Fruit fly (Drosophila melanogaster) whole organism, embryonic: Measurements from ENCODE around the gene Acp76A.
A peak's percentile ranks its signal among the peaks of the same experiment; 100 is the strongest.

Source experiments
- Bdp1 ChIP-seq: fragments of 200-800 bp; sonication (Bioruptor generic); optimal IDR thresholded peaks from 3 replicates; lab custom pipeline; 2016; ENCODE audit warnings: missing biosample characterization, missing genetic modification characterization
- Blimp-1 ChIP-seq: fragments of 200-800 bp; sonication (Bioruptor generic); optimal IDR thresholded peaks from 3 replicates; lab custom pipeline; 2018; ENCODE audit warnings: missing biosample characterization, missing genetic modification characterization, mild to moderate bottlenecking, moderate library complexity, missing genetic modification reagents
- CG10209 ChIP-seq: fragments of 200-800 bp; sonication (Bioruptor generic); optimal IDR thresholded peaks from 3 replicates; lab custom pipeline; 2017; ENCODE audit warnings: missing biosample characterization, mild to moderate bottlenecking, missing genetic modification characterization, missing genetic modification reagents
- CG1024 ChIP-seq: fragments of 200-800 bp; sonication (Bioruptor generic); IDR thresholded peaks from 2 replicates; pipeline ENCODE4 v1.3.6; 2022; ENCODE audit warnings: missing biosample characterization, missing genetic modification characterization
- CG10431 ChIP-seq: fragments of 200-800 bp; sonication (Bioruptor generic); optimal IDR thresholded peaks from 3 replicates; lab custom pipeline; 2018; ENCODE audit warnings: missing biosample characterization, mild to moderate bottlenecking, missing genetic modification characterization
- CG10543 ChIP-seq: fragments of 200-800 bp; sonication (Bioruptor generic); optimal IDR thresholded peaks from 3 replicates; lab custom pipeline; 2017; ENCODE audit warnings: missing biosample characterization, mild to moderate bottlenecking, missing genetic modification characterization, moderate library complexity
- CG11456 ChIP-seq: fragments of 200-800 bp; sonication (Bioruptor generic); IDR thresholded peaks from 3 replicates; pipeline ENCODE4 v1.3.6; 2022; ENCODE audit warnings: missing biosample characterization, missing genetic modification characterization
- CG13894 ChIP-seq: fragments of 200-800 bp; sonication (Bioruptor generic); optimal IDR thresholded peaks from 3 replicates; lab custom pipeline; 2018; ENCODE audit warnings: missing biosample characterization, mild to moderate bottlenecking, missing genetic modification characterization, moderate library complexity
- CG15269 ChIP-seq: fragments of 200-800 bp; sonication (Bioruptor generic); optimal IDR thresholded peaks from 2 replicates; lab custom pipeline; 2018; ENCODE audit warnings: missing biosample characterization, mild to moderate bottlenecking, missing genetic modification characterization, moderate library complexity
- CG17361 ChIP-seq: fragments of 200-800 bp; sonication (Bioruptor generic); IDR thresholded peaks from 3 replicates; pipeline ENCODE4 v1.3.6; 2022; ENCODE audit warnings: missing biosample characterization, missing genetic modification characterization
- CG1832 ChIP-seq: fragments of 200-800 bp; sonication (Bioruptor generic); optimal IDR thresholded peaks from 2 replicates; lab custom pipeline; 2017; ENCODE audit warnings: missing biosample characterization, mild to moderate bottlenecking, missing genetic modification characterization, inconsistent platforms
- CG2678 ChIP-seq: fragments of 200-800 bp; sonication (Bioruptor generic); optimal IDR thresholded peaks from 3 replicates; lab custom pipeline; 2019; ENCODE audit warnings: missing biosample characterization, mild to moderate bottlenecking, missing genetic modification characterization, moderate library complexity
- CG31224 ChIP-seq: fragments of 200-800 bp; sonication (Bioruptor generic); IDR thresholded peaks from 2 replicates; pipeline ENCODE4 v1.3.6; 2022; ENCODE audit warnings: missing biosample characterization, missing genetic modification characterization
- CG3163 ChIP-seq: fragments of 200-800 bp; sonication (Bioruptor generic); optimal IDR thresholded peaks from 3 replicates; lab custom pipeline; 2016; ENCODE audit warnings: missing biosample characterization, missing genetic modification characterization
- CG34224 ChIP-seq: fragments of 200-800 bp; sonication (Bioruptor generic); IDR thresholded peaks from 3 replicates; pipeline ENCODE4 v1.3.6; 2022; ENCODE audit warnings: missing biosample characterization, missing genetic modification characterization; ENCODE audit not compliant: partially characterized antibody
- CG3726 ChIP-seq: fragments of 200-800 bp; sonication (Bioruptor generic); IDR thresholded peaks from 3 replicates; pipeline ENCODE4, ENCODE4 v1.3.6; 2022; ENCODE audit warnings: missing biosample characterization, missing genetic modification characterization
- CG4328 ChIP-seq: fragments of 200-800 bp; sonication (Bioruptor generic); optimal IDR thresholded peaks from 3 replicates; lab custom pipeline; 2017; ENCODE audit warnings: missing biosample characterization, missing genetic modification reagents, missing genetic modification characterization
- CG4707 ChIP-seq: fragments of 200-800 bp; sonication (Bioruptor generic); optimal IDR thresholded peaks from 2 replicates; lab custom pipeline; 2018; ENCODE audit warnings: missing biosample characterization, mild to moderate bottlenecking, missing genetic modification characterization, moderate library complexity
- CG6254 ChIP-seq: fragments of 200-800 bp; sonication (Bioruptor generic); optimal IDR thresholded peaks from 3 replicates; lab custom pipeline; 2017; ENCODE audit warnings: mild to moderate bottlenecking, missing biosample characterization, missing genetic modification reagents, missing genetic modification characterization
- CG7556 ChIP-seq: fragments of 200-800 bp; sonication (Bioruptor generic); optimal IDR thresholded peaks from 2 replicates; lab custom pipeline; 2017; ENCODE audit warnings: missing biosample characterization, mild to moderate bottlenecking, missing genetic modification characterization
- Chrac-16 ChIP-seq: fragments of 200-800 bp; sonication (Bioruptor generic); optimal IDR thresholded peaks from 3 replicates; lab custom pipeline; 2016; ENCODE audit warnings: missing biosample characterization, missing genetic modification characterization
- Dbx ChIP-seq: fragments of 200-800 bp; sonication (Bioruptor generic); IDR thresholded peaks from 3 replicates; pipeline ENCODE4 v1.3.6; 2022; ENCODE audit warnings: missing biosample characterization, missing genetic modification characterization
- Dek ChIP-seq: fragments of 200-800 bp; sonication (Bioruptor generic); optimal IDR thresholded peaks from 3 replicates; lab custom pipeline; 2019; ENCODE audit warnings: missing biosample characterization, mild to moderate bottlenecking, missing genetic modification characterization, moderate library complexity
- Dip2 ChIP-seq: fragments of 200-800 bp; sonication (Bioruptor generic); IDR thresholded peaks from 2 replicates; pipeline ENCODE4 v1.3.6; 2022; ENCODE audit warnings: missing biosample characterization, missing genetic modification characterization
- Dip3 ChIP-seq: fragments of 200-800 bp; sonication (Bioruptor generic); optimal IDR thresholded peaks from 3 replicates; lab custom pipeline; 2016; ENCODE audit warnings: missing biosample characterization, missing genetic modification characterization
- Hr39 ChIP-seq: fragments of >200 bp; optimal IDR thresholded peaks from 2 replicates; lab custom pipeline; 2017
- Lpt ChIP-seq: fragments of >200 bp; optimal IDR thresholded peaks from 2 replicates; lab custom pipeline; 2018; ENCODE audit warnings: missing biosample characterization, missing genetic modification characterization
- MBD-R2 ChIP-seq: fragments of 200-800 bp; sonication (Bioruptor generic); IDR thresholded peaks from 2 replicates; pipeline ENCODE4 v1.3.6; 2022; ENCODE audit warnings: missing biosample characterization, missing genetic modification characterization
- Mad ChIP-seq: fragments of 200-800 bp; sonication (Bioruptor generic); optimal IDR thresholded peaks from 2 replicates; lab custom pipeline; 2016; ENCODE audit warnings: missing biosample characterization, missing genetic modification characterization
- Med ChIP-seq: fragments of 200-800 bp; sonication (Bioruptor generic); peaks from one replicate; lab custom pipeline; 2016; ENCODE audit warnings: missing biosample characterization, missing genetic modification characterization, mild to moderate bottlenecking, inconsistent platforms, moderate library complexity
- Pdp1 ChIP-seq, 2 experiments: fragments of 200-800 bp; sonication (Bioruptor generic); optimal IDR thresholded peaks; 3 replicates each; lab custom pipeline; 2016; ENCODE audit warnings: missing biosample characterization in 2 of 2, missing genetic modification characterization in 2 of 2, mild to moderate bottlenecking in 1 of 2, moderate library complexity in 1 of 2
- Rfx ChIP-seq: fragments of 200-800 bp; sonication (Bioruptor generic); IDR thresholded peaks from 2 replicates; pipeline ENCODE4 v1.3.6; 2022; ENCODE audit warnings: missing biosample characterization, missing genetic modification characterization
- Ssrp ChIP-seq: fragments of 200-800 bp; sonication (Bioruptor generic); optimal IDR thresholded peaks from 2 replicates; lab custom pipeline; 2018; ENCODE audit warnings: missing biosample characterization, mild to moderate bottlenecking, missing genetic modification characterization, moderate library complexity
- ab ChIP-seq: fragments of 200-800 bp; sonication (Bioruptor generic); optimal IDR thresholded peaks from 2 replicates; lab custom pipeline; 2016; ENCODE audit warnings: missing biosample characterization, missing genetic modification characterization
- aop ChIP-seq: fragments of 200-800 bp; sonication (Bioruptor generic); IDR thresholded peaks from 2 replicates; pipeline ENCODE4 v1.3.6; 2022; ENCODE audit warnings: missing biosample characterization, missing genetic modification characterization
- bbx ChIP-seq: fragments of 200-800 bp; sonication (Bioruptor generic); IDR thresholded peaks from 2 replicates; pipeline ENCODE4 v1.3.6; 2022; ENCODE audit warnings: missing biosample characterization, missing genetic modification characterization; ENCODE audit not compliant: partially characterized antibody
- cad ChIP-seq: fragments of >200 bp; optimal IDR thresholded peaks from 2 replicates; lab custom pipeline; 2017; ENCODE audit warnings: missing biosample characterization, missing genetic modification characterization
- chinmo ChIP-seq: fragments of 200-800 bp; sonication (Bioruptor generic); IDR thresholded peaks from 4 replicates; pipeline ENCODE4 v1.3.6; 2022; ENCODE audit warnings: missing biosample characterization, missing genetic modification characterization; ENCODE audit not compliant: partially characterized antibody
- dysf ChIP-seq: fragments of 200-800 bp; sonication (Bioruptor generic); IDR thresholded peaks from 3 replicates; pipeline ENCODE4 v1.3.6; 2022; ENCODE audit warnings: missing biosample characterization, missing genetic modification characterization
- esg ChIP-seq: fragments of 200-800 bp; sonication (Bioruptor generic); conservative IDR thresholded peaks from 2 replicates; pipeline ENCODE4 v1.3.6; 2022; ENCODE audit warnings: missing biosample characterization, missing genetic modification characterization
- gcm ChIP-seq: fragments of 200-800 bp; sonication (Bioruptor generic); optimal IDR thresholded peaks from 2 replicates; lab custom pipeline; 2019; ENCODE audit warnings: missing biosample characterization, mild to moderate bottlenecking, missing genetic modification characterization, moderate library complexity
- gro ChIP-seq: fragments of 200-800 bp; sonication (Bioruptor generic); optimal IDR thresholded peaks from 2 replicates; lab custom pipeline; 2016; ENCODE audit warnings: missing biosample characterization, missing genetic modification characterization
- lab ChIP-seq: fragments of 200-800 bp; sonication (Bioruptor generic); optimal IDR thresholded peaks from 3 replicates; lab custom pipeline; 2017; ENCODE audit warnings: missing biosample characterization, missing genetic modification characterization, mild to moderate bottlenecking, moderate library complexity, missing genetic modification reagents
- lola ChIP-seq, 3 experiments: fragments of >200 bp in 2 of 3; fragments of 200-800 bp in 1 of 3; sonication (Bioruptor generic) in 1 of 3; optimal IDR thresholded peaks; 2 replicates each; lab custom pipeline; 2017 to 2019; ENCODE audit warnings: missing biosample characterization in 3 of 3, missing genetic modification characterization in 3 of 3, mild to moderate bottlenecking in 1 of 3, moderate library complexity in 1 of 3
- nmo ChIP-seq: fragments of 200-800 bp; sonication (Bioruptor generic); optimal IDR thresholded peaks from 2 replicates; lab custom pipeline; 2018; ENCODE audit warnings: missing biosample characterization, mild to moderate bottlenecking, missing genetic modification characterization, moderate library complexity
- pita ChIP-seq: fragments of 200-800 bp; sonication (Bioruptor generic); optimal IDR thresholded peaks from 2 replicates; lab custom pipeline; 2017; ENCODE audit warnings: missing biosample characterization, mild to moderate bottlenecking, missing genetic modification characterization
- pros ChIP-seq: fragments of 200-800 bp; sonication (Bioruptor generic); optimal IDR thresholded peaks from 3 replicates; lab custom pipeline; 2019; ENCODE audit warnings: missing biosample characterization, mild to moderate bottlenecking, missing genetic modification characterization, moderate library complexity
- slp2 ChIP-seq: fragments of 200-800 bp; sonication (Bioruptor generic); optimal IDR thresholded peaks from 2 replicates; lab custom pipeline; 2016; ENCODE audit warnings: missing biosample characterization, missing genetic modification characterization
- sug ChIP-seq: fragments of 200-800 bp; optimal IDR thresholded peaks from 2 replicates; lab custom pipeline; 2019; ENCODE audit warnings: missing biosample characterization, mild to moderate bottlenecking, missing genetic modification characterization, moderate library complexity
- z ChIP-seq: fragments of 200-800 bp; sonication (Bioruptor generic); IDR thresholded peaks from 3 replicates; pipeline ENCODE4 v1.3.6; 2022; ENCODE audit warnings: missing biosample characterization, missing genetic modification characterization
- zfh1 ChIP-seq: fragments of 200-800 bp; sonication (Bioruptor generic); IDR thresholded peaks from 3 replicates; pipeline ENCODE4 v1.3.6; 2022; ENCODE audit warnings: missing biosample characterization, missing genetic modification characterization

Gene Acp76A

DNA sequence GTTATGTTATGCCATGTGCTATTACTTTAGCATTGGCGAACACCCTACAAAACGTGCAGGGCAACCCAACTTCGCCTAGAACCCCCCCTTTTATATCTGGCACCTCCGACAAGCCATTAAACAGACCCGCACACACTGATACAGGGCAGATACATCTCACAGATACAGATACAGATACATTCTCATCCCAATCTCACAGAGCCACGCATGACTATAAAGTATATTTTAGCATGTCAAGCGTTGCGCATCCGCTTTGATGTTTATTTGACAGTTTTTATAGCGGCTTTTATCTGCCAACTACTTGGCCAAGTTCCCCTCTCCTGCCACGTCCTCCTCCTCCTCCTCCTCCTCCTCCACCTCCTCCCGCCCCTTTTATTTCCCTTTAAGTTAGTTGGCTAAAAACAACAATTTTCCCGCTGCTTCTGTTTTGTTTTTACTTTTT, 32.5 kb downstream of the Acp76A start:
- no peak for TF ChIP-seq Rfx (GFP tag; lab: Robert Waterston, UW)
- TF ChIP-seq CG3726 (GFP tag; lab: Robert Waterston, UW) = no peak
- TF ChIP-seq gro (GFP tag; lab: Kevin White, UChicago) = no peak
- TF ChIP-seq chinmo = 0 out of 4 replicates have a peak, but pooled peaks have one; percentile 71
- TF ChIP-seq CG4328 (GFP tag; lab: Kevin White, UChicago) = peak; percentile 45
- TF ChIP-seq CG3163 (GFP tag; lab: Kevin White, UChicago) = no peak
- TF ChIP-seq sug = peak; percentile 1
- TF ChIP-seq CG11456 (GFP tag; lab: Robert Waterston, UW) = 0 out of 3 replicates have a peak, but pooled peaks have one; percentile 52
- peak; percentile 74 for TF ChIP-seq CG10543
- TF ChIP-seq bbx (GFP tag; lab: Robert Waterston, UW) = no peak
- TF ChIP-seq Ssrp (tag; lab: Kevin White, UChicago) = no peak
- peak; percentile 36 for TF ChIP-seq CG15269
- TF ChIP-seq CG34224 (GFP tag; lab: Robert Waterston, UW) = no peak
- no peak for TF ChIP-seq slp2 (GFP tag; lab: Kevin White, UChicago)
- no peak for TF ChIP-seq Dek (tag; lab: Kevin White, UChicago)
- no peak for TF ChIP-seq CG31224
- no peak for TF ChIP-seq CG10431 (GFP tag; lab: Kevin White, UChicago)
- TF ChIP-seq pros = no peak
- no peak for TF ChIP-seq CG2678 (tag; lab: Kevin White, UChicago)
- TF ChIP-seq Hr39 (lab: Kevin White, UChicago) = no peak
- TF ChIP-seq CG1024 (GFP tag; lab: Robert Waterston, UW) = no peak
- no peak for TF ChIP-seq pita
- TF ChIP-seq CG1832 = no peak
- TF ChIP-seq z (GFP tag; lab: Robert Waterston, UW) = no peak
- no peak for TF ChIP-seq CG10209
- TF ChIP-seq esg (GFP tag; lab: Robert Waterston, UW) = no peak
- TF ChIP-seq Pdp1 (GFP tag; optimal IDR thresholded peaks at IDR 0.05; lab: Kevin White, UChicago) = peak in 1 of 2 experiments; percentile 34
- TF ChIP-seq Mad = no peak
- no peak for TF ChIP-seq Lpt (GFP tag; lab: Kevin White, UChicago)
- no peak for TF ChIP-seq Chrac-16 (GFP tag; lab: Kevin White, UChicago)
- peak; percentile 43 for TF ChIP-seq lab
- no peak for TF ChIP-seq aop
- TF ChIP-seq Dip3 (GFP tag; lab: Kevin White, UChicago) = no peak
- no peak for TF ChIP-seq Blimp-1 (GFP tag; lab: Kevin White, UChicago)
- TF ChIP-seq nmo = no peak
- no peak for TF ChIP-seq Bdp1
- TF ChIP-seq gcm (GFP tag; lab: Kevin White, UChicago) = no peak
- TF ChIP-seq CG7556 (GFP tag; lab: Kevin White, UChicago) = no peak
- TF ChIP-seq Med (GFP tag; lab: Kevin White, UChicago) = peak; percentile 62
- no peak for TF ChIP-seq lola (GFP tag; optimal IDR thresholded peaks at IDR 0.05; lab: Kevin White, UChicago)
- TF ChIP-seq cad (GFP tag; lab: Kevin White, UChicago) = no peak
- TF ChIP-seq CG17361 = no peak
- no peak for TF ChIP-seq dysf (GFP tag; lab: Robert Waterston, UW)
- TF ChIP-seq ab (GFP tag; lab: Kevin White, UChicago) = no peak
- TF ChIP-seq zfh1 (GFP tag; lab: Robert Waterston, UW) = no peak
- no peak for TF ChIP-seq CG4707
- TF ChIP-seq CG6254 (GFP tag; lab: Kevin White, UChicago) = no peak
- 0 out of 3 replicates have a peak, but pooled peaks have one; percentile 25 for TF ChIP-seq Dbx
- peak; percentile 75 for TF ChIP-seq CG13894 (tag; lab: Kevin White, UChicago)
- TF ChIP-seq MBD-R2 (GFP tag; lab: Robert Waterston, UW) = peak; percentile 18; the same call in 1 of the 2 replicates
- TF ChIP-seq Dip2 (GFP tag; lab: Robert Waterston, UW) = no peak
